Worm (Caenorhabditis elegans) whole organism, early embryonic: ENCODE measurements around the gene F20D6.1.

Experiments used
- ceh-36 ChIP-seq: sonication (generic microtip); optimal IDR thresholded peaks from 2 replicates; lab custom pipeline; 2016; ENCODE audit warnings: missing genetic modification characterization, inconsistent platforms, missing compliant biosample characterization
- pes-1 ChIP-seq: fragments of 200-800 bp; sonication (Bioruptor generic); IDR thresholded peaks from 2 replicates; pipeline ENCODE4 v1.3.6; 2022; ENCODE audit warnings: missing genetic modification reagents, missing genetic modification characterization, missing compliant biosample characterization
- tra-4 ChIP-seq: sonication (generic microtip); optimal IDR thresholded peaks from 2 replicates; lab custom pipeline; 2017; ENCODE audit warnings: missing genetic modification characterization, missing compliant biosample characterization

- TF ChIP-seq ceh-36 (tag; lab: Kevin White, UChicago) = no peak
- TF ChIP-seq tra-4 (tag; lab: Kevin White, UChicago) = no peak
- no peak for TF ChIP-seq pes-1 (GFP tag; lab: Robert Waterston, UW)
Observed at ce11 chrV:8228712-8229119, 38.2 kb downstream of the F20D6.1 start.
